Worm (Caenorhabditis elegans): ENCODE results near the gene W05B10.6.

Gene W05B10.6

DNA sequence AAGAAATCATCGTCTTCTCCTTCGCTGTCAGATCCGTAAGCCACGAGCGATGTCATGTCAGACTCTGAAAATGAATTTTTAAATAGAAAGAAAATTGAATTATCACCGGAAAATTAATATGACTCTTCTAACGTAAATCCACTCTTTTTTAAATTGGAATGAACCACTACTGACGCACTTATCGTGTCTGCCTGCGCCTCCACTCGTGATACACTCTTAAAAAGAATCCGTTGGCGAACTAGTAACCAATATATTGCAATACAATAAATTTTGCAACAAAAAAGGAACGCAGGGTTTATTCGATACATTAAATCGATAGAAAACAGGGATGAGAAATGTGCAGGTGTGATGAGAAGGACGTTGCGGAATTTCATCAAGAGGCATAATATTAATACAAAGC is 1.4 kb upstream of the W05B10.6 start, which contains the start of gene ccch-3:
TSS of gene ccch-3 (minus strand) at position 262 of the 400 bp plus-strand sequence.
- no peak for TF ChIP-seq F26F4.8 (GFP tag; conservative IDR thresholded peaks at IDR 0.05)
- TF ChIP-seq snpc-4 (tag; optimal IDR thresholded peaks at IDR 0.05): no peak
- TF ChIP-seq lir-3 (tag; optimal IDR thresholded peaks at IDR 0.05): no peak
- no peak for TF ChIP-seq nhr-10 (tag; optimal IDR thresholded peaks at IDR 0.05)
- TF ChIP-seq ama-1 (optimal IDR thresholded peaks at IDR 0.05): no peak
- 0 out of 2 replicates have a peak, but pooled peaks have one; percentile 56 for TF ChIP-seq Y75B8A.6 (GFP tag; IDR thresholded peaks at IDR 0.05)
- TF ChIP-seq T26A8.4 (GFP tag; IDR thresholded peaks at IDR 0.05): no peak
- TF ChIP-seq F37D6.2 (tag; optimal IDR thresholded peaks at IDR 0.05): no peak
- TF ChIP-seq lsy-2 (tag; optimal IDR thresholded peaks at IDR 0.05): peak in 1 of 2 experiments; percentile 86
- TF ChIP-seq mes-2 (tag; optimal IDR thresholded peaks at IDR 0.05; ENCODE audit: poor library complexity, severe bottlenecking): peak; percentile 87
- TF ChIP-seq aly-2 (tag; optimal IDR thresholded peaks at IDR 0.05): no peak
- no peak for TF ChIP-seq ZK546.5 (tag; optimal IDR thresholded peaks at IDR 0.05)
- peak; percentile 77 for TF ChIP-seq dve-1 (tag; optimal IDR thresholded peaks at IDR 0.05; ENCODE audit: insufficient read depth)
- peak; percentile 36 for TF ChIP-seq fkh-10 (GFP tag; optimal IDR thresholded peaks at IDR 0.05)
- peak; percentile 35 for TF ChIP-seq nhr-102 (tag; optimal IDR thresholded peaks at IDR 0.05)
- no peak for TF ChIP-seq lin-29 (GFP tag; IDR thresholded peaks at IDR 0.05)
- TF ChIP-seq nhr-25 (tag; optimal IDR thresholded peaks at IDR 0.05; ENCODE audit: borderline replicate concordance, insufficient read depth): peak; percentile 69
- TF ChIP-seq nhr-6 (tag; optimal IDR thresholded peaks at IDR 0.05): peak; percentile 94
- TF ChIP-seq arid-1 (GFP tag; conservative IDR thresholded peaks at IDR 0.05): 0 out of 2 replicates have a peak, but pooled peaks have one; percentile 17
- TF ChIP-seq hif-1 (tag; optimal IDR thresholded peaks at IDR 0.05): no peak
- TF ChIP-seq nhr-28 (tag; optimal IDR thresholded peaks at IDR 0.05): peak; percentile 56
- no peak for TF ChIP-seq daf-16 (GFP tag; optimal IDR thresholded peaks at IDR 0.05)
- peak; percentile 28 for TF ChIP-seq daf-16 (tag; optimal IDR thresholded peaks at IDR 0.05)
- peak in 1 of 2 experiments; percentile 7 for TF ChIP-seq mdl-1 (tag; optimal IDR thresholded peaks at IDR 0.05)
- TF ChIP-seq lin-38 (GFP tag; IDR thresholded peaks at IDR 0.05): peak; percentile 77
- no peak for TF ChIP-seq dmd-9 (GFP tag; IDR thresholded peaks at IDR 0.05)
- TF ChIP-seq T20F7.1 (GFP tag; optimal IDR thresholded peaks at IDR 0.05): peak; percentile 81
- TF ChIP-seq snpc-1.2 (GFP tag; IDR thresholded peaks at IDR 0.05): peak; percentile 63; the same call in 1 of the 2 replicates
- peak; percentile 78 for TF ChIP-seq mep-1 (tag; optimal IDR thresholded peaks at IDR 0.05)
- 0 out of 2 replicates have a peak, but pooled peaks have one; percentile 42 for TF ChIP-seq dmd-8 (GFP tag; IDR thresholded peaks at IDR 0.05)
- no peak for TF ChIP-seq F44E2.7 (GFP tag; IDR thresholded peaks at IDR 0.05)
- peak; percentile 70 for TF ChIP-seq rbr-2 (tag; optimal IDR thresholded peaks at IDR 0.05)
- TF ChIP-seq mxl-3 (GFP tag; optimal IDR thresholded peaks at IDR 0.05): peak; percentile 33
- 0 out of 2 replicates have a peak, but pooled peaks have one; percentile 18 for TF ChIP-seq daf-19 (GFP tag; conservative IDR thresholded peaks at IDR 0.05)
- TF ChIP-seq dmd-6 (GFP tag; IDR thresholded peaks at IDR 0.05): no peak; the same call in 1 of the 2 replicates
- TF ChIP-seq nhr-77 (tag; optimal IDR thresholded peaks at IDR 0.05): peak; percentile 53
- TF ChIP-seq hlh-11 (tag; optimal IDR thresholded peaks at IDR 0.05): peak; percentile 50
- no peak for TF ChIP-seq ceh-82 (tag; optimal IDR thresholded peaks at IDR 0.05)
- peak; percentile 86 for TF ChIP-seq hlh-30 (tag; optimal IDR thresholded peaks at IDR 0.05; ENCODE audit: insufficient read depth)
- TF ChIP-seq madf-5 (GFP tag; IDR thresholded peaks at IDR 0.05): no peak
- TF ChIP-seq spr-3 (GFP tag; optimal IDR thresholded peaks at IDR 0.05): no peak
- TF ChIP-seq Y48G9A.11 (GFP tag; IDR thresholded peaks at IDR 0.05): no peak; the same call in 1 of the 2 replicates
- TF ChIP-seq nhr-76 (tag; optimal IDR thresholded peaks at IDR 0.05): no peak
- TF ChIP-seq nhr-48 (tag; optimal IDR thresholded peaks at IDR 0.05): no peak
- TF ChIP-seq ztf-7 (tag; optimal IDR thresholded peaks at IDR 0.05): no peak
- TF ChIP-seq gei-8 (GFP tag; optimal IDR thresholded peaks at IDR 0.05): peak; percentile 13
- peak; percentile 70 for TF ChIP-seq dpl-1 (GFP tag; optimal IDR thresholded peaks at IDR 0.05)
- TF ChIP-seq unc-130 (GFP tag; optimal IDR thresholded peaks at IDR 0.05): peak; percentile 18
- no peak for TF ChIP-seq lin-15B (tag; optimal IDR thresholded peaks at IDR 0.05)
- peak; percentile 65; the same call in 1 of the 2 replicates for TF ChIP-seq pha-4 (GFP tag; IDR thresholded peaks at IDR 0.05)
- TF ChIP-seq pha-4 (tag; optimal IDR thresholded peaks at IDR 0.05): no peak
